Worm (Caenorhabditis elegans): ENCODE measurements around the gene set-2.

The set-2 gene

DNA sequence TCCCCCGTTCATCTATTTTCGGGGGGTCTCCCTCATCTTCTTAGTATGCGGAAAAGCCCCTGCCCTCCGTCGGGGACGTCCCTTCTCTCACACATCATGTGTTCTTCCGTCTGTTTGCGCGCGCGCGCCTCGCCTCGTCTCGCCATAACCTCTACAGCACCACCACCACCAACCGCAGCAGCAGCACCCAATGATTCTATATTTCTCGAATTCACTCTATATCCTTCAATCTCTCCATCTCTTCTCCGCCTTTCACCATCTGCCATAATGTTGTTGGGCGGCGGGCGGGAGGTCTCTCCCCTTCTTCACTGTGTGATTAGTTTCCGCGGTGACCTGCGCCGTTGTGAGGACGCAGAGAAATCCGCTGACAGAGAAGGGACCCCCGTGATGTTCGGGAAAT lies 17.3 kb upstream of the set-2 start (continued):
- TF ChIP-seq pros-1 (tag; optimal IDR thresholded peaks at IDR 0.05) (peak; percentile 47), ceh-45 (GFP tag; IDR thresholded peaks at IDR 0.05) (no peak), tbx-7 (tag; optimal IDR thresholded peaks at IDR 0.05) (no peak), sox-2 (GFP tag; IDR thresholded peaks at IDR 0.05) (no peak), dve-1 (tag; optimal IDR thresholded peaks at IDR 0.05) (no peak), K09A11.1 (tag; optimal IDR thresholded peaks at IDR 0.05; ENCODE audit: insufficient read depth) (no peak), mec-3 (tag; optimal IDR thresholded peaks at IDR 0.05; ENCODE audit: borderline replicate concordance) (peak; percentile 51), F13H6.1 (tag; optimal IDR thresholded peaks at IDR 0.05) (peak; percentile 33), tbx-2 (tag; optimal IDR thresholded peaks at IDR 0.05) (peak; percentile 86), ztf-16 (tag; optimal IDR thresholded peaks at IDR 0.05) (no peak), dmd-4 (tag; optimal IDR thresholded peaks at IDR 0.05; ENCODE audit: borderline replicate concordance) (peak; percentile 71), che-1 (tag; optimal IDR thresholded peaks at IDR 0.05) (no peak), nfya-1 (tag; optimal IDR thresholded peaks at IDR 0.05) (peak; percentile 73), pax-1 (tag; optimal IDR thresholded peaks at IDR 0.05) (no peak), ceh-2 (tag; optimal IDR thresholded peaks at IDR 0.05) (peak; percentile 46), K02D7.2 (tag; optimal IDR thresholded peaks at IDR 0.05) (peak; percentile 37), ama-1 (optimal IDR thresholded peaks at IDR 0.05) (no peak), fkh-6 (tag; optimal IDR thresholded peaks at IDR 0.05) (no peak), sdc-2 (tag; optimal IDR thresholded peaks at IDR 0.05) (peak; percentile 55), unc-86 (tag; optimal IDR thresholded peaks at IDR 0.05) (peak; percentile 29), ahr-1 (tag; optimal IDR thresholded peaks at IDR 0.05) (no peak), ceh-18 (tag; optimal IDR thresholded peaks at IDR 0.05) (peak; percentile 24), ceh-6 (GFP tag; optimal IDR thresholded peaks at IDR 0.05) (peak; percentile 2), hlh-8 (tag; optimal IDR thresholded peaks at IDR 0.05) (peak; percentile 76), pqm-1 (tag; optimal IDR thresholded peaks at IDR 0.05) (no peak), syd-9 (tag; optimal IDR thresholded peaks at IDR 0.05) (peak; percentile 42), nhr-11 (tag; optimal IDR thresholded peaks at IDR 0.05) (no peak), hlh-13 (GFP tag; optimal IDR thresholded peaks at IDR 0.05) (no peak), ref-2 (tag; optimal IDR thresholded peaks at IDR 0.05) (peak; percentile 80), gmeb-2 (tag; optimal IDR thresholded peaks at IDR 0.05) (no peak), unc-42 (tag; optimal IDR thresholded peaks at IDR 0.05) (peak; percentile 65)

DNA sequence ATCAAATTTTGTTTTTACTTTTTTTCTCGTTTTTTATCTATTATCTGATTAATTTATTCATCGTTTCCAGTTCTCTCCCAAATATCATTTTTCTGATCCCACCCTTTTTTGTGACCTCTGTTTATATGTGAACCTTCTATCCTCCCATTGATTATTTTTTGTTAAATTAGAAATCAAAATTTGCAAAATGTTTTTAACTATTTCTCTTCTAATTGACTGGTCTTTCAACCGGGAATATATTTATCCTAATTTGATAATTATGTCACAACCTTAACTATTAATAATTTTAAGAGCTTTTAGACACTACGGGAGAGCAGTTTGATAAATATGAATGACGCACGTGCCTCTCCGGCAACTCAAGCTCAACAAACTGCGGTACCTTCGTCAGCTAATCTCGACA lies 14.2 kb upstream of the set-2 start, which contains the start of gene ntl-9:
Gene ntl-9, plus strand, starts transcription at position 301 of the 400 bp plus-strand sequence.
- TF ChIP-seq ceh-18 (tag; optimal IDR thresholded peaks at IDR 0.05) (no peak), sox-4 (tag; optimal IDR thresholded peaks at IDR 0.05) (no peak), T23F11.4 (GFP tag; optimal IDR thresholded peaks at IDR 0.05) (no peak), pha-2 (tag; optimal IDR thresholded peaks at IDR 0.05) (no peak), pqm-1 (tag; optimal IDR thresholded peaks at IDR 0.05) (no peak), lim-6 (tag; optimal IDR thresholded peaks at IDR 0.05) (no peak), npax-4 (tag; optimal IDR thresholded peaks at IDR 0.05) (no peak), pag-3 (tag; optimal IDR thresholded peaks at IDR 0.05; ENCODE audit: borderline replicate concordance) (no peak), unc-3 (GFP tag; conservative IDR thresholded peaks at IDR 0.05) (no peak), unc-3 (tag; optimal IDR thresholded peaks at IDR 0.05) (no peak), ceh-9 (tag; optimal IDR thresholded peaks at IDR 0.05) (no peak), lin-11 (tag; optimal IDR thresholded peaks at IDR 0.05) (no peak), dmd-4 (tag; optimal IDR thresholded peaks at IDR 0.05; ENCODE audit: borderline replicate concordance) (no peak), nfya-1 (tag; optimal IDR thresholded peaks at IDR 0.05) (no peak), ceh-14 (tag; optimal IDR thresholded peaks at IDR 0.05) (no peak), ceh-45 (GFP tag; IDR thresholded peaks at IDR 0.05) (no peak), ets-4 (tag; optimal IDR thresholded peaks at IDR 0.05) (no peak), madf-2 (tag; optimal IDR thresholded peaks at IDR 0.05) (no peak), Y22D7AL.16 (tag; optimal IDR thresholded peaks at IDR 0.05) (no peak), fkh-10 (GFP tag; optimal IDR thresholded peaks at IDR 0.05) (no peak), tbx-7 (tag; optimal IDR thresholded peaks at IDR 0.05) (no peak)
